Worm (Caenorhabditis elegans): ENCODE data around the gene srh-21.

The srh-21 gene

DNA sequence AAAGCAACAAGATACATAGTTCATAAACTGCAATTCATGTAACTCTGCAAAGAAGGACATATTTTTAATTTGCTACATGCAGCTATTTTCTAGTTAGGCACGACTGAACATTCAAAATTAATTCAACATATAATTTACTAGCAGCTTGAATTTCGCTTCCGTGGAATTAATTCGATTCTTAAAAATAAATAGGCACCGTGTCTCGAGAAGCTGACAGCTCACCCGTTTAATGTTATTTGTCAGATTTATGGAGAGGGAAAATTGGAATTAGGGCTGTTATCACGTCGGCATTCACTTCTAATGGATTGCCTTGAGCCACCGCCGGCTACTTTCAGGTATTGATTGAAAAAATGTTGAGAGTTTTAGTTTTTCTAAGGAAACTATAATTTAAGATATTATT, at the start of gene srh-21:
srh-21 (plus strand) TSS at position 301 of the 400 bp plus-strand sequence.
- TF ChIP-seq aly-2 (tag; optimal IDR thresholded peaks at IDR 0.05) (no peak), hmg-11 (tag; optimal IDR thresholded peaks at IDR 0.05) (no peak)

DNA sequence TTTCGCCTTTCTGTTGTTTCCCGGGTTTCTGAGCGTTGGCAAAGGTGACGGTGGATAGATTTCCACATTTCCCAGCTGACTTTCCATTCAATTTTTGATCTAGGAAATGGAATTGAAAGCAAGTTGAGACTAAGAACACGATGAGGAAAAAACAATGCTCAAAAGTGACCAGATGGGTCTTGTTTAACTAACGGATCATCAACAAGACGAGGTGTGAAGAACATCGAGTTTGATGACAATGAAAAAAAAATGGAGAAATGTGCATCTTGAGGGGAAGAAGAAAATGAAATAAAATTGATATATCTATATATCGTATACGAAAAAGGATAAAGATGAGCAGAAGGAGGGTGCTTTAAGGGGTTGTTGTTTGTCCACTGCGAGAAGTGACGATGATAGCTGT, 48.9 kb upstream of the srh-21 start, which contains the start of gene T19H12.6:
T19H12.6 (minus strand) TSS at position 101 of the 400 bp plus-strand sequence.
- TF ChIP-seq ceh-82 (tag; optimal IDR thresholded peaks at IDR 0.05) = no peak

DNA sequence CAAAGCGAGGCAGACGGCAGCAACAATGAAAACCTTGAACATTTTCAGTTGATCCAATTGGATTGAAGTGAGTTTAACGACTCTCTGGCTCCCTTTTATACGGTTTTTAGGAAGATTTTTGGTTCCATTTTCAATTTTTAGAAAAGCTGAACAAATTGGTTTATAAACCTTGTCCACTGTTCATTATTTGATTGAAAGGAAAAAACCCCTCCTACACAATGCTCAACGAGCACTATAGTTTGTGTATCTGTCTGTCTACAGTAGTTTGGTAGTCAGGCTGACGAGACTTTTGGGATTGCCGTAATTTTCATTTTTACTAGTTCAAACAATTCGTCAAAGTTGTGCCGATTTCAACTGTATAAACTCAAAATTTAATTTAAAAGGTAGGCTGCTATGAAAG, 47.2 kb upstream of the srh-21 start, which contains the start of gene T19H12.15:
T19H12.15 (minus strand) TSS at position 101 of the 400 bp plus-strand sequence.
- TF ChIP-seq egl-27 (tag; optimal IDR thresholded peaks at IDR 0.05) (no peak), mdl-1 (tag; optimal IDR thresholded peaks at IDR 0.05) (no peak), fkh-2 (tag; optimal IDR thresholded peaks at IDR 0.05) (no peak), skn-1 (tag; optimal IDR thresholded peaks at IDR 0.05) (no peak), unc-39 (tag; optimal IDR thresholded peaks at IDR 0.05) (no peak), nhr-67 (tag; optimal IDR thresholded peaks at IDR 0.05) (no peak), ceh-28 (tag; optimal IDR thresholded peaks at IDR 0.05) (no peak), tbx-2 (tag; optimal IDR thresholded peaks at IDR 0.05) (no peak), elt-3 (tag; optimal IDR thresholded peaks at IDR 0.05) (no peak), pha-4 (tag; optimal IDR thresholded peaks at IDR 0.05) (no peak), mml-1 (tag; optimal IDR thresholded peaks at IDR 0.05) (no peak), ceh-9 (tag; optimal IDR thresholded peaks at IDR 0.05) (no peak), ztf-4 (tag; optimal IDR thresholded peaks at IDR 0.05) (no peak), zag-1 (tag; optimal IDR thresholded peaks at IDR 0.05) (no peak), hmg-11 (tag; optimal IDR thresholded peaks at IDR 0.05) (no peak), aly-2 (tag; optimal IDR thresholded peaks at IDR 0.05) (no peak), nhr-12 (tag; optimal IDR thresholded peaks at IDR 0.05) (no peak), daf-12 (tag; optimal IDR thresholded peaks at IDR 0.05) (no peak), nhr-28 (tag; optimal IDR thresholded peaks at IDR 0.05) (no peak), lin-15B (tag; optimal IDR thresholded peaks at IDR 0.05) (no peak)

DNA sequence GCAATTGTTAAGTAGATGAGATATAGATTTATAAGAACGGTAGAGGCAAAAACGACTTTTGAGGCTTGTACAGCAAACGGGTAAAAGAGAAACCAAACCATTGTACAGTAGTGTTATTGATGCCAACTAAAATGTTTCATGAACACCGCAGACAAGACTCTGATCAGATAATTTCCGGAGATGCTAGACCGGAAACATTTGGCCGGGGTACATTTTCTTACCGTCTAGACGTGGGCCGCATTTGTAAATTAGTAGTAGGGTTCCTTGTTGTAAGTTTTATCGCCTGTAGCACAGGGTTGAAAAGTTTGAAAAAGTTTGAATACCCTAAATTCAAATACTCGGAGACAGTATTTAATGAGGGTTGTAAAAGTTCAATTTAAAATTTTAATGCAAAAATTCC, 45.1 kb upstream of the srh-21 start, which contains the start of gene str-32:
str-32 (minus strand) TSS at position 101 of the 400 bp plus-strand sequence.
- no peak for TF ChIP-seq fkh-2 (tag; optimal IDR thresholded peaks at IDR 0.05)
- TF ChIP-seq nhr-67 (tag; optimal IDR thresholded peaks at IDR 0.05) = no peak
- TF ChIP-seq ztf-4 (tag; optimal IDR thresholded peaks at IDR 0.05) = no peak
- TF ChIP-seq tbx-2 (tag; optimal IDR thresholded peaks at IDR 0.05) = no peak
- TF ChIP-seq aly-2 (tag; optimal IDR thresholded peaks at IDR 0.05) = no peak
- no peak for TF ChIP-seq elt-2 (tag; optimal IDR thresholded peaks at IDR 0.05)
- no peak for TF ChIP-seq nhr-23 (tag; optimal IDR thresholded peaks at IDR 0.05)
- TF ChIP-seq egl-27 (tag; optimal IDR thresholded peaks at IDR 0.05) = no peak
- TF ChIP-seq lin-15B (tag; optimal IDR thresholded peaks at IDR 0.05) = no peak
- TF ChIP-seq ceh-16 (tag; optimal IDR thresholded peaks at IDR 0.05) = no peak
- no peak for TF ChIP-seq egl-5 (tag; optimal IDR thresholded peaks at IDR 0.05)
- TF ChIP-seq skn-1 (tag; optimal IDR thresholded peaks at IDR 0.05) = no peak
- no peak for TF ChIP-seq zag-1 (tag; optimal IDR thresholded peaks at IDR 0.05)
- TF ChIP-seq pqm-1 (tag; optimal IDR thresholded peaks at IDR 0.05) = no peak
- no peak for TF ChIP-seq jun-1 (tag; optimal IDR thresholded peaks at IDR 0.05)
- no peak for TF ChIP-seq eor-1 (tag; optimal IDR thresholded peaks at IDR 0.05)
- TF ChIP-seq nhr-43 (tag; optimal IDR thresholded peaks at IDR 0.05; ENCODE audit: poor library complexity, severe bottlenecking) = no peak
- no peak for TF ChIP-seq lsy-12 (tag; optimal IDR thresholded peaks at IDR 0.05)

DNA sequence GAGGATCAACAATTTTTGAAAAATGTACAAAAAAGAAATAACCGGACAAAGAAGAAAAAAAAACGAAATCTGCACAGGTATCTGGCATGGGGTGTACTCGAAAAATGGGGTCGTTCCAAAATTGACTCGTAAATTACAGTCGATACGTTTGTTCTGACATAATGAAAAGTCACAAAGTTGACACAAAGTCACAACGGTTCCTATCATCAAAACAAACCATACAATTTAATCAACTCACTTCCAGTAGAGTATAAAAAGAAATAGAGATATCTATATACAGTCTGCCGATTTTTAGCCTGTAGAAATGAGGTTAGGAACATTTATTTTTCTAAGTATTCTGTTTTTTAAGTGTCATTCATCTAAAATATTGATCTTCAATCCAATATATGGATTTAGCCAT, 42.0 kb upstream of the srh-21 start, which contains the start of gene T19H12.12:
T19H12.12 (plus strand) TSS at position 301 of the 400 bp plus-strand sequence.
- TF ChIP-seq nfya-1 (tag; optimal IDR thresholded peaks at IDR 0.05; ENCODE audit: insufficient read depth) (no peak), pqm-1 (tag; optimal IDR thresholded peaks at IDR 0.05) (no peak), elt-1 (tag; optimal IDR thresholded peaks at IDR 0.05) (no peak), zag-1 (tag; optimal IDR thresholded peaks at IDR 0.05) (no peak)

DNA sequence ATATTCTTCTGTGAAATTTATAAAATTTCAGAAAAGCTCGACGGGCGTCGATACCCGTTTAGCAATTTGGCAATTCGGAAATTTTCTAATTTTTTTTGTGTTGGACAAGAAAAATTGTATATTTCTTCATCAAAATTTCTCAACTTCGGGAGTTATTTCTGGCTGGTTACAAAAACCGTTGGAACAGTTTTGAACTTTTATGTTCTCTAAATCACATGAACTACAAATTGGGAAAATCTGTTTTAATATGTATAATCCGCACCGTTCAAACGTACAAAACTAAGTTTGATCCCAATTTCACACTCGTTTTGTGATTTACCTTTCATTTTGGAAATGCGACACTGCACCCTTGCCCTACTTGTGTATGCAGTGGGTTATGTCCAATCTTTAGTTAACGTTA, 41.1 kb upstream of the srh-21 start, which contains the start of gene T19H12.3:
T19H12.3 (plus strand) TSS at position 301 of the 400 bp plus-strand sequence.
- TF ChIP-seq ceh-82 (tag; optimal IDR thresholded peaks at IDR 0.05) (no peak), zag-1 (tag; optimal IDR thresholded peaks at IDR 0.05) (no peak), nhr-23 (tag; optimal IDR thresholded peaks at IDR 0.05) (no peak), mml-1 (tag; optimal IDR thresholded peaks at IDR 0.05) (no peak), ZK546.5 (tag; optimal IDR thresholded peaks at IDR 0.05) (no peak), ztf-4 (tag; optimal IDR thresholded peaks at IDR 0.05) (no peak), egl-5 (tag; optimal IDR thresholded peaks at IDR 0.05) (no peak), lin-39 (tag; optimal IDR thresholded peaks at IDR 0.05) (no peak), unc-62 (GFP tag; optimal IDR thresholded peaks at IDR 0.05) (no peak), ceh-28 (tag; optimal IDR thresholded peaks at IDR 0.05) (no peak), skn-1 (tag; optimal IDR thresholded peaks at IDR 0.05) (no peak), snpc-4 (tag; optimal IDR thresholded peaks at IDR 0.05) (no peak), jun-1 (tag; optimal IDR thresholded peaks at IDR 0.05) (no peak)
